Worm (Caenorhabditis elegans): ENCODE results near the gene pat-3.

- TF ChIP-seq unc-86 (tag; optimal IDR thresholded peaks at IDR 0.05) (no peak), ceh-9 (tag; optimal IDR thresholded peaks at IDR 0.05) (no peak), unc-55 (GFP tag; optimal IDR thresholded peaks at IDR 0.05) (no peak), sox-4 (tag; optimal IDR thresholded peaks at IDR 0.05) (no peak), ahr-1 (tag; optimal IDR thresholded peaks at IDR 0.05) (no peak), ceh-48 (tag; optimal IDR thresholded peaks at IDR 0.05) (no peak), fkh-10 (GFP tag; optimal IDR thresholded peaks at IDR 0.05) (no peak), K02D7.2 (tag; optimal IDR thresholded peaks at IDR 0.05) (no peak), rnt-1 (tag; optimal IDR thresholded peaks at IDR 0.05) (no peak), ceh-14 (tag; optimal IDR thresholded peaks at IDR 0.05) (no peak), ama-1 (optimal IDR thresholded peaks at IDR 0.05) (no peak)
Observed at ce11 chrIII:3957850-3958249, 43.9 kb upstream of the pat-3 start.
